Worm (Caenorhabditis elegans): Measurements from ENCODE around the gene C32D5.7.

ce11 chrII:6342455-6342854, 2.6 kb upstream of the C32D5.7 start:
- TF ChIP-seq lsy-2 (tag; optimal IDR thresholded peaks at IDR 0.05) (no peak), mxl-3 (GFP tag; optimal IDR thresholded peaks at IDR 0.05) (no peak), lin-13 (GFP tag; optimal IDR thresholded peaks at IDR 0.05) (no peak), jun-1 (tag; optimal IDR thresholded peaks at IDR 0.05) (no peak), fkh-10 (GFP tag; optimal IDR thresholded peaks at IDR 0.05) (no peak)
